Worm (Caenorhabditis elegans) whole organism, L2 larva: ENCODE results near the gene pqn-63.

Source experiments
- R02D3.7 ChIP-seq: fragments of 150-350 bp; optimal IDR thresholded peaks from 2 replicates; lab custom pipeline; 2014; ENCODE audit warnings: missing biosample characterization, missing genetic modification characterization
- aly-2 ChIP-seq: fragments of 150-350 bp; optimal IDR thresholded peaks from 2 replicates; lab custom pipeline; 2014; ENCODE audit warnings: missing biosample characterization, missing genetic modification characterization
- ama-1 ChIP-seq: fragments of 150-350 bp; optimal IDR thresholded peaks from 2 replicates; lab custom pipeline; 2018; ENCODE audit warnings: inconsistent platforms
- elt-3 ChIP-seq: sonication (generic microtip); optimal IDR thresholded peaks from 2 replicates; lab custom pipeline; 2017; ENCODE audit warnings: missing biosample characterization, missing genetic modification characterization
- fos-1 ChIP-seq: fragments of 150-350 bp; optimal IDR thresholded peaks from 2 replicates; lab custom pipeline; 2014; ENCODE audit warnings: missing biosample characterization, missing genetic modification characterization
- lin-13 ChIP-seq: fragments of 150-350 bp; optimal IDR thresholded peaks from 2 replicates; lab custom pipeline; 2014; ENCODE audit warnings: missing biosample characterization, missing genetic modification reagents, missing genetic modification characterization
- lin-39 ChIP-seq: fragments of 150-350 bp; optimal IDR thresholded peaks from 2 replicates; lab custom pipeline; 2014; ENCODE audit warnings: missing biosample characterization, missing genetic modification reagents, missing genetic modification characterization
- mab-5 ChIP-seq: fragments of 150-350 bp; optimal IDR thresholded peaks from 2 replicates; lab custom pipeline; 2014; ENCODE audit warnings: missing biosample characterization, missing genetic modification characterization
- mdl-1 ChIP-seq, 2 experiments: fragments of 150-350 bp in 1 of 2; sonication (generic microtip) in 1 of 2; optimal IDR thresholded peaks; 2 replicates each; lab custom pipeline; 2017; ENCODE audit warnings: missing biosample characterization in 2 of 2, missing genetic modification characterization in 2 of 2
- nhr-11 ChIP-seq: fragments of 150-350 bp; optimal IDR thresholded peaks from 2 replicates; lab custom pipeline; 2014; ENCODE audit warnings: missing biosample characterization, missing genetic modification characterization
- nhr-21 ChIP-seq: fragments of 150-350 bp; optimal IDR thresholded peaks from 2 replicates; lab custom pipeline; 2014; ENCODE audit warnings: missing biosample characterization, missing genetic modification characterization
- nhr-237 ChIP-seq: fragments of 150-350 bp; optimal IDR thresholded peaks from 2 replicates; lab custom pipeline; 2014; ENCODE audit warnings: missing biosample characterization, missing genetic modification characterization
- unc-39 ChIP-seq: fragments of 150-350 bp; optimal IDR thresholded peaks from 2 replicates; lab custom pipeline; 2014; ENCODE audit warnings: missing biosample characterization, missing genetic modification characterization
- zag-1 ChIP-seq: fragments of 150-350 bp; optimal IDR thresholded peaks from 2 replicates; lab custom pipeline; 2014; ENCODE audit warnings: missing biosample characterization, missing genetic modification characterization

ce11 chrV:9609217-9609616 lies 6.6 kb upstream of the pqn-63 start:
- TF ChIP-seq mab-5, result no peak
- TF ChIP-seq aly-2 (tag; lab: Kevin White, UChicago), result no peak
- no peak for TF ChIP-seq lin-13
- no peak for TF ChIP-seq lin-39 (tag; lab: Kevin White, UChicago)
- no peak for TF ChIP-seq fos-1 (tag; lab: Kevin White, UChicago)
- no peak for TF ChIP-seq nhr-237 (tag; lab: Kevin White, UChicago)
- no peak for TF ChIP-seq R02D3.7 (tag; lab: Kevin White, UChicago)
- TF ChIP-seq mdl-1 (tag; optimal IDR thresholded peaks at IDR 0.05; lab: Kevin White, UChicago), result no peak
- no peak for TF ChIP-seq nhr-21 (tag; lab: Kevin White, UChicago)
- TF ChIP-seq ama-1 (lab: Kevin White, UChicago), result no peak
- no peak for TF ChIP-seq elt-3 (tag; lab: Kevin White, UChicago)
- TF ChIP-seq unc-39 (tag; lab: Kevin White, UChicago), result no peak
- TF ChIP-seq zag-1, result no peak
- TF ChIP-seq nhr-11 (tag; lab: Kevin White, UChicago), result no peak
